Worm (Caenorhabditis elegans) whole organism, L4/young adult: ENCODE results near the gene C14A11.2.

ENCODE experiments used
- W03F9.2 ChIP-seq: fragments of 150-350 bp; optimal IDR thresholded peaks from 2 replicates; lab custom pipeline; 2014; ENCODE audit warnings: missing biosample characterization, missing genetic modification characterization
- dao-5 ChIP-seq: sonication (generic microtip); optimal IDR thresholded peaks from 2 replicates; lab custom pipeline; 2016; ENCODE audit warnings: missing genotype, missing genetic modification characterization, moderate library complexity, missing compliant biosample characterization
- him-1 ChIP-seq: sonication (generic microtip); optimal IDR thresholded peaks from 2 replicates; lab custom pipeline; 2016; ENCODE audit warnings: missing genotype, missing genetic modification reagents, missing genetic modification characterization, missing compliant biosample characterization

Gene C14A11.2

ce11 chrX:2802562-2803165 is at the start of gene C14A11.2:
TSS of gene C14A11.2 (plus strand) at chrX:2803112.
- TF ChIP-seq him-1 (tag; lab: Kevin White, UChicago): no peak
- TF ChIP-seq W03F9.2 (tag; lab: Kevin White, UChicago): no peak
- no peak for TF ChIP-seq dao-5 (tag; lab: Kevin White, UChicago)

DNA sequence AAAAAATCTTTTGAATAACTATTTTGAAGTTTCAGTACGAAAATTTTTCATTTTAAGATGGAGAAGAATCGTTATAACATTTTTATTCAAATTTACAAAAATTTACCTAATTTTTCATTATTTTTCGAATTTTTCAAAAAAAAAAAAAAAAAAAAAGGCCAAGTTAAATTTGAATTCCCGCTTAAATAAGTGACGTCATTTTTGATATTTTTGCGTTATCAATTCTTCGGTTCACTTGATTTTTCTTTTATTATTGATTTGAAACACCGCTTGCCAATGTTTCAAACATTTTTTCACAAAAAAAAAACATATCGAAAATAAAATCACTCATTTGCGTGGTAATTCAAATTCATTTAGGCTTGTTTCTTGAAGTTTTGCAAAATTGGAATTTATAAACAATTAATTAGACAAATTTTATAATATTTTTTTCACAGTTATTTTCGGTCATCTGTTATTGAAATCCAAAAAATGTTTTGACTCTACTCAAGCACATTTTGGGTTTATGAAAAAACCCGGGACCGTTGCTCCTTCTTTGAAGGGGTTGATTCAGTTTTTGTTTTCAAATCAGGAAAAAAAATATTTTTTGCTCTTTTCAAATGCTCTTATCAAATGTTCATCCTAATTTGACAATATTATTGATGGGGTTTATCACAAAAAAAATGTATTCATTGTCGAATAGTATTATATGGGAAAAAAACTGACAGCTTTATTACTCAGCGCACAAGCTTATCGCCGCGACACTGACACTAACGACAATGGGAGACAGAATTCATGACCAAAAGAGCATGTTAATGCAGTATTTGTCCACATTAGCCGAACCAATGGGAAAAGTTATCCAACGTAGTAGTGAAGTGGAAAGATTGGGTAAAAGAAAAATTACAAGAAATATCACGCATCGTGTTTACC is 48.6 kb upstream of the C14A11.2 start:
- TF ChIP-seq dao-5 (tag; lab: Kevin White, UChicago) (no peak), him-1 (tag; lab: Kevin White, UChicago) (no peak), W03F9.2 (tag; lab: Kevin White, UChicago) (no peak)

ce11 chrX:2763476-2764268 is 39.2 kb upstream of the C14A11.2 start, which contains the start of gene unc-2:
TSS of gene unc-2 (minus strand) at chrX:2763526.
- TF ChIP-seq W03F9.2 (tag; lab: Kevin White, UChicago) (no peak), dao-5 (tag; lab: Kevin White, UChicago) (no peak), him-1 (tag; lab: Kevin White, UChicago) (no peak)

DNA sequence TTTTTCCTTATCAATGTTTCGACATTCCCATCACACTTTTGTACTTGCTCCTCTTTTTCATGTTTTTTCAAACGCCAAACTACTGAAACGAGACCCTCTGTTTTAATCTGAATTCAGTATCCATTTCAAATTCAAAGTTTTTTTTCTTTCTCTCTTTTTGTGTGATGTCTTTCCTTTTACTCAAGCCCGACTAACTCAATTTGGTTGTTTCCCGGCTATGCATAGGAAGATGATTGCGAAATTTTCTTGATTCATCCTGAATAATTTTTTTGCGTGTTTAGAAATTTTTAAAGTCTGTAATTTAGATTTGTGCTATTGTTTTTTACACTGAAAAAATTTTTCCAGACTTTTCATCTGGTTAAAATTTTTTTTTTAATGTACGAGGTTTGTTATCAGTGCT is 38.6 kb upstream of the C14A11.2 start:
- TF ChIP-seq him-1 (tag; lab: Kevin White, UChicago): no peak
- no peak for TF ChIP-seq W03F9.2 (tag; lab: Kevin White, UChicago)
- no peak for TF ChIP-seq dao-5 (tag; lab: Kevin White, UChicago)

- TF ChIP-seq dao-5 (tag; lab: Kevin White, UChicago) (no peak), W03F9.2 (tag; lab: Kevin White, UChicago) (no peak), him-1 (tag; lab: Kevin White, UChicago) (no peak)
These were observed 33.2 kb upstream of the C14A11.2 start, which contains the start of gene F55F1.2 for ce11 chrX:2769685-2770084. TSS of gene F55F1.2 (minus strand) at chrX:2770060.

DNA sequence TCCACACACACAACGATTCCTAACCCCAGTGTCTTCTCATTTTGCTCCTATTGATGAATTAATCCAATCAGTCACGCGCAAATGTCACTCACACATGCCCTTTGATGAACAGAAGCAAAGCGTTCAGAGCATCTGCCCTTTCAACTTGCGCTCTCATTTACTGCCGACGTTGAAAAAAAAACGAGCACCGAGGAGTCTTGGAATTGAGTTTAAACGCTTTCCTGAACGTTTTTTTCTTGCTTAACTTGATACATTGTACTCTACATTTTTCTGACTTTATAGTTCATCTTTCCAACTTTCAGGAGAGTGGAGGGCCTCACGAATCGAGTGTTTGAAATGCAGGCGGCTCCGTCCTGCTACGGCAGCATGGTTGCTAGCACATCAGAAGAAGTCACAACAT is 31.2 kb upstream of the C14A11.2 start, which contains the start of gene cgef-1:
Gene cgef-1 (plus strand): TSS at position 301 of the 400 bp plus-strand sequence.
- no peak for TF ChIP-seq dao-5 (tag; lab: Kevin White, UChicago)
- TF ChIP-seq W03F9.2 (tag; lab: Kevin White, UChicago): no peak

- TF ChIP-seq W03F9.2 (tag; lab: Kevin White, UChicago) (no peak), dao-5 (tag; lab: Kevin White, UChicago) (no peak), him-1 (tag; lab: Kevin White, UChicago) (no peak)
These were observed 26.0 kb upstream of the C14A11.2 start for ce11 chrX:2776955-2777354.

ce11 chrX:2777973-2778372 is 24.9 kb upstream of the C14A11.2 start:
- no peak for TF ChIP-seq W03F9.2 (tag; lab: Kevin White, UChicago)
- TF ChIP-seq dao-5 (tag; lab: Kevin White, UChicago): no peak
- no peak for TF ChIP-seq him-1 (tag; lab: Kevin White, UChicago)

DNA sequence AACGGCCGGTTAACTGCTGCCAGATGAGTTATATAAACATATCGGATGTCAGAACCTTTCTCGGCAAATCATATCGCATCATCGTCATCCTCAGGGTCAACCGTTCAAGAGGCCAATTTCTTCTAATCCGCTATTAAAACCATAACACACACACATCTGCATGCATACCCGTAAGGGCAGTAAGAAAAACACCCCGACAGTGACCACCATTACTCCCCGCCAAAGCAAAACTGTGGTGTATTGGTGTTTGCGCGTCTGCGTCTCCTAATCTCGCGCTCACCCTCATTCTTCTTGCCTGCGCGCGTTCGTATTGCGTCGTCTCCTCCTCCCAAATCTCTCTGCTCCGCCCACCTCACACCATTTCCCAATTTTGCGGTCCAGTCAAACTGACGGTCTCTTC is 9.4 kb upstream of the C14A11.2 start:
- TF ChIP-seq W03F9.2 (tag; lab: Kevin White, UChicago) (no peak), dao-5 (tag; lab: Kevin White, UChicago) (no peak), him-1 (tag; lab: Kevin White, UChicago) (no peak)

DNA sequence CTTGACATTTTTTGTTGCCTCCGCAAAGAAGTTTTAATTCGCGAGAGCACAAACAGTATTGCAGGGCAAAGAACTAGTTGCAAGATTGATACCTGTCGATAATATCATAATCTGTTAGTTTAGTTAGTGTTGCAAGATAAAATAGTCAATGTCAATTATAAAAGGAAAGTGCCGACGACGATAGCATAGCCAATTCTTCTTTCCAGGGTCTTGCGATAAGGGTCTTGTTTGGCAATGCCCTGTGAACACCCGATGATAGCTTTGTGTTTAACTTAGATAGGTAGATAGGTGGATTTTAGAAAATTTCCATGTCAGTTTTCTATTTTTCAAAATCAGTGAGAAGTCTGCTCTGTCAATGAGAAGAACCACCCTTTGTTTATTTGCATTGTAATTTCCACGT is 8.6 kb upstream of the C14A11.2 start:
- no peak for TF ChIP-seq dao-5 (tag; lab: Kevin White, UChicago)
- TF ChIP-seq him-1 (tag; lab: Kevin White, UChicago): no peak
- no peak for TF ChIP-seq W03F9.2 (tag; lab: Kevin White, UChicago)

- TF ChIP-seq him-1 (tag; lab: Kevin White, UChicago): no peak
- no peak for TF ChIP-seq dao-5 (tag; lab: Kevin White, UChicago)
- no peak for TF ChIP-seq W03F9.2 (tag; lab: Kevin White, UChicago)
These were observed 7.9 kb upstream of the C14A11.2 start for ce11 chrX:2795054-2795453.

DNA sequence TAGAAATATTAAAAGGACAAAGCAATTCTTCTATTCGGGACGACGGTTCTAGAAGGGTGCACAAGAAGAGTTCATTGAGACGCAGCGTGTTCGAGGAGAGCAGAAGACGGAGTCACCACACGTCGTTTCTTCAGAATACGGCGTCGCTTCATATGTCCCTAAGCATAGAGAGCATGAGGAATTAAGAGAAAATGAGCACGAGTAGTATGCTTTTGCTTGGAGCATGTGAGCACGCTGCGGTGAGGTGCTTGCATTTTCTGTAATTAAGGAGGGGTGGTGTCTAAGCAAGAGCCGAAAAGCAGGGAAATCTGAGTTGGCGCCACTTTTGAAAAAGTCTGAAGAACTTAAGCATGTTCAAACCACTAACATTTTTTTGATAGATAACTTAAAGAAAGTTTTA is 4.5 kb downstream of the C14A11.2 start, which contains the start of gene C14A11.5:
Gene C14A11.5 (minus strand): TSS at position 139 of the 400 bp plus-strand sequence.
- TF ChIP-seq him-1 (tag; lab: Kevin White, UChicago): no peak
- TF ChIP-seq W03F9.2 (tag; lab: Kevin White, UChicago): no peak
- no peak for TF ChIP-seq dao-5 (tag; lab: Kevin White, UChicago)
